Worm (Caenorhabditis elegans): ENCODE data around the gene M01B2.10.

ce11 chrV:15259049-15259448 lies 3.2 kb downstream of the M01B2.10 start, which contains the start of gene srsx-37:
- no peak for TF ChIP-seq elt-2 (tag; optimal IDR thresholded peaks at IDR 0.05)
- no peak for TF ChIP-seq skn-1 (tag; optimal IDR thresholded peaks at IDR 0.05)
- TF ChIP-seq nhr-25 (tag; optimal IDR thresholded peaks at IDR 0.05): no peak
- no peak for TF ChIP-seq ama-1 (optimal IDR thresholded peaks at IDR 0.05)
- no peak for TF ChIP-seq nhr-28 (tag; optimal IDR thresholded peaks at IDR 0.05)
- no peak for TF ChIP-seq fos-1 (tag; optimal IDR thresholded peaks at IDR 0.05)
- no peak for TF ChIP-seq tbx-2 (tag; optimal IDR thresholded peaks at IDR 0.05)
- no peak for TF ChIP-seq nhr-67 (tag; optimal IDR thresholded peaks at IDR 0.05)
- TF ChIP-seq ztf-11 (tag; optimal IDR thresholded peaks at IDR 0.05): no peak

Measured in whole organism, L3 larva.